Worm (Caenorhabditis elegans) whole organism, mixed stage, embryonic: ENCODE results near the gene F15E6.6.

Experiments used
- blmp-1 ChIP-seq: fragments of 150-350 bp; optimal IDR thresholded peaks from 2 replicates; lab custom pipeline; 2014; ENCODE audit warnings: missing biosample characterization, missing genetic modification characterization
- cnd-1 ChIP-seq: fragments of 200-800 bp; sonication (Bioruptor generic); optimal IDR thresholded peaks from 2 replicates; lab custom pipeline; 2018; ENCODE audit warnings: mild to moderate bottlenecking, missing genetic modification characterization, missing compliant biosample characterization
- lsy-2 ChIP-seq: fragments of 150-350 bp; optimal IDR thresholded peaks from 2 replicates; lab custom pipeline; 2014; ENCODE audit warnings: missing biosample characterization, missing genetic modification characterization
- mep-1 ChIP-seq: fragments of 150-350 bp; optimal IDR thresholded peaks from 2 replicates; lab custom pipeline; 2017; ENCODE audit warnings: missing biosample characterization, missing genetic modification reagents, missing genetic modification characterization, inconsistent platforms
- nhr-28 ChIP-seq: fragments of 150-350 bp; optimal IDR thresholded peaks from 2 replicates; lab custom pipeline; 2014; ENCODE audit warnings: missing biosample characterization, missing genetic modification characterization
- pha-4 ChIP-seq: fragments of 150-350 bp; optimal IDR thresholded peaks from 2 replicates; lab custom pipeline; 2018; ENCODE audit warnings: missing biosample characterization, missing genetic modification reagents, missing genetic modification characterization
- unc-62 ChIP-seq: fragments of 150-350 bp; optimal IDR thresholded peaks from 2 replicates; lab custom pipeline; 2014; ENCODE audit warnings: missing biosample characterization, missing genetic modification reagents, missing genetic modification characterization
- ztf-11 ChIP-seq: fragments of 150-350 bp; optimal IDR thresholded peaks from 2 replicates; lab custom pipeline; 2014; ENCODE audit warnings: missing biosample characterization, missing genetic modification characterization

DNA sequence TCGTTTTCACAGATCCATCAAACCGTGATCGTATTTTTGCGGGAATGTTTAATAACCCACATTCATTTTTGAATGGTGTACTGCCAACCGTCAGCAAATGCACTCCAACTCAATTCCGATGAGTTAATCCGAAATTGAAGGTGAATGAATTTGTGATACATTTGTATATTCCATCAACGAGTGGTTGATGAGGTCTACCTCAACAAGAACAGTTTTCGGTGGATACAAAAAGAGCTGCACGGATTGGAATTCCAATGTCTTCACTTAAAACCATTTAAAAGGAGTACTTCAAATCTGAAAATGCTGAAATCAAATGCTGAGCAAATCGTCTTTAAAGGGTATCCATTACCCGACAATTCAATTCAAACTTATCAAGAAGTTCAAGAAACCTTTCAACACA, 5.3 kb upstream of the F15E6.6 start, which contains the start of gene F15E6.5:
- no peak for TF ChIP-seq mep-1
- TF ChIP-seq pha-4 (tag; lab: Kevin White, UChicago), result no peak
- no peak for TF ChIP-seq cnd-1 (tag; lab: Kevin White, UChicago)
- TF ChIP-seq blmp-1, result no peak
- no peak for TF ChIP-seq ztf-11
- no peak for TF ChIP-seq nhr-28 (tag; lab: Kevin White, UChicago)
- TF ChIP-seq lsy-2 (tag; lab: Kevin White, UChicago), result no peak
- no peak for TF ChIP-seq unc-62 (GFP tag; lab: Kevin White, UChicago)
